Fruit fly (Drosophila melanogaster) whole organism, embryonic: ENCODE data around the gene CG13896.

Source experiments
- Antp ChIP-seq: fragments of 200-800 bp; sonication (Bioruptor generic); optimal IDR thresholded peaks from 3 replicates; lab custom pipeline; 2016; ENCODE audit warnings: missing biosample characterization, missing genetic modification characterization
- Bgb ChIP-seq: fragments of 200-800 bp; sonication (Bioruptor generic); IDR thresholded peaks from 2 replicates; pipeline ENCODE4 v1.3.6; 2022; ENCODE audit warnings: missing biosample characterization, missing genetic modification characterization; ENCODE audit not compliant: partially characterized antibody
- BtbVII ChIP-seq: fragments of 200-800 bp; sonication (Bioruptor generic); optimal IDR thresholded peaks from 3 replicates; lab custom pipeline; 2017; ENCODE audit warnings: missing biosample characterization, mild to moderate bottlenecking, missing genetic modification characterization
- CG11504 ChIP-seq: fragments of 200-800 bp; sonication (Bioruptor generic); optimal IDR thresholded peaks from 3 replicates; lab custom pipeline; 2019; ENCODE audit warnings: missing biosample characterization, mild to moderate bottlenecking, missing genetic modification characterization, moderate library complexity
- CG15514 ChIP-seq: fragments of 200-800 bp; sonication (Bioruptor generic); optimal IDR thresholded peaks from 3 replicates; lab custom pipeline; 2017; ENCODE audit warnings: missing biosample characterization, missing genetic modification characterization, mild to moderate bottlenecking, moderate library complexity, missing genetic modification reagents
- CG17328 ChIP-seq: fragments of 200-800 bp; sonication (Bioruptor generic); IDR thresholded peaks from 2 replicates; pipeline ENCODE4 v1.3.6; 2022; ENCODE audit warnings: missing biosample characterization, missing genetic modification characterization
- CG17612 ChIP-seq: fragments of 200-800 bp; sonication (Bioruptor generic); IDR thresholded peaks from 2 replicates; pipeline ENCODE4 v1.3.6; 2022; ENCODE audit warnings: missing biosample characterization, missing genetic modification characterization
- CG34224 ChIP-seq: fragments of 200-800 bp; sonication (Bioruptor generic); IDR thresholded peaks from 3 replicates; pipeline ENCODE4 v1.3.6; 2022; ENCODE audit warnings: missing biosample characterization, missing genetic modification characterization; ENCODE audit not compliant: partially characterized antibody
- CG4707 ChIP-seq: fragments of 200-800 bp; sonication (Bioruptor generic); optimal IDR thresholded peaks from 2 replicates; lab custom pipeline; 2018; ENCODE audit warnings: missing biosample characterization, mild to moderate bottlenecking, missing genetic modification characterization, moderate library complexity
- CG4820 ChIP-seq: fragments of 200-800 bp; sonication (Bioruptor generic); optimal IDR thresholded peaks from 3 replicates; lab custom pipeline; 2016; ENCODE audit warnings: missing biosample characterization, missing genetic modification characterization
- CG6689 ChIP-seq: fragments of 200-800 bp; sonication (Bioruptor generic); IDR thresholded peaks from 2 replicates; pipeline ENCODE4 v1.3.6; 2022; ENCODE audit warnings: missing biosample characterization, missing genetic modification characterization
- CG8290 ChIP-seq, 3 experiments: fragments of 200-800 bp; sonication (Bioruptor generic); optimal IDR thresholded peaks; 2 replicates each; lab custom pipeline; 2016 to 2019; ENCODE audit warnings: missing biosample characterization in 3 of 3, missing genetic modification characterization in 3 of 3, mild to moderate bottlenecking in 2 of 3, moderate library complexity in 1 of 3
- CG8478 ChIP-seq: fragments of >200 bp; optimal IDR thresholded peaks from 2 replicates; lab custom pipeline; 2018
- CG8765 ChIP-seq: fragments of 200-800 bp; sonication (Bioruptor generic); IDR thresholded peaks from 2 replicates; pipeline ENCODE4 v1.3.6; 2022; ENCODE audit warnings: missing biosample characterization, missing genetic modification characterization
- CG9609 ChIP-seq: fragments of 200-800 bp; sonication (Bioruptor generic); optimal IDR thresholded peaks from 3 replicates; lab custom pipeline; 2016; ENCODE audit warnings: missing biosample characterization, missing genetic modification characterization
- CHES-1-like ChIP-seq: fragments of 200-800 bp; sonication (Bioruptor generic); optimal IDR thresholded peaks from 2 replicates; lab custom pipeline; 2016; ENCODE audit warnings: missing biosample characterization, missing genetic modification characterization
- Chrac-16 ChIP-seq: fragments of 200-800 bp; sonication (Bioruptor generic); optimal IDR thresholded peaks from 3 replicates; lab custom pipeline; 2016; ENCODE audit warnings: missing biosample characterization, missing genetic modification characterization
- CoRest ChIP-seq: fragments of 200-800 bp; sonication (Bioruptor generic); optimal IDR thresholded peaks from 3 replicates; lab custom pipeline; 2018; ENCODE audit warnings: missing biosample characterization, mild to moderate bottlenecking, missing genetic modification characterization, moderate library complexity
- Dip3 ChIP-seq: fragments of 200-800 bp; sonication (Bioruptor generic); optimal IDR thresholded peaks from 3 replicates; lab custom pipeline; 2016; ENCODE audit warnings: missing biosample characterization, missing genetic modification characterization
- Doc2 ChIP-seq: fragments of 200-800 bp; sonication (Bioruptor generic); IDR thresholded peaks from 2 replicates; pipeline ENCODE4 v1.3.6; 2022; ENCODE audit warnings: missing biosample characterization, missing genetic modification characterization
- Drgx ChIP-seq: fragments of 200-800 bp; sonication (Bioruptor generic); IDR thresholded peaks from 2 replicates; pipeline ENCODE4 v1.3.6; 2022; ENCODE audit warnings: missing biosample characterization, missing genetic modification characterization
- Eip74EF ChIP-seq, 2 experiments: fragments of 200-800 bp in 1 of 2; fragments of >200 bp in 1 of 2; sonication (Bioruptor generic) in 1 of 2; optimal IDR thresholded peaks; 2 replicates each; lab custom pipeline; 2017 to 2019; ENCODE audit warnings: missing biosample characterization in 2 of 2, missing genetic modification characterization in 2 of 2, mild to moderate bottlenecking in 1 of 2, moderate library complexity in 1 of 2
- Hr51 ChIP-seq, 2 experiments: fragments of 200-800 bp; sonication (Bioruptor generic); optimal IDR thresholded peaks; 2 replicates in 1 of 2; 3 replicates in 1 of 2; lab custom pipeline; 2016 to 2018; ENCODE audit warnings: missing biosample characterization in 2 of 2, missing genetic modification characterization in 2 of 2, mild to moderate bottlenecking in 1 of 2, moderate library complexity in 1 of 2
- Lhr ChIP-seq: fragments of 200-800 bp; sonication (Bioruptor generic); optimal IDR thresholded peaks from 3 replicates; lab custom pipeline; 2017; ENCODE audit warnings: mild to moderate bottlenecking, missing biosample characterization, missing genetic modification reagents, missing genetic modification characterization
- Lim3 ChIP-seq: fragments of 200-800 bp; sonication (Bioruptor generic); IDR thresholded peaks from 2 replicates; pipeline ENCODE4 v1.3.6; 2022; ENCODE audit warnings: missing biosample characterization, missing genetic modification characterization
- Pdp1 ChIP-seq, 2 experiments: fragments of 200-800 bp; sonication (Bioruptor generic); optimal IDR thresholded peaks; 3 replicates each; lab custom pipeline; 2016; ENCODE audit warnings: missing biosample characterization in 2 of 2, missing genetic modification characterization in 2 of 2, mild to moderate bottlenecking in 1 of 2, moderate library complexity in 1 of 2
- Poxn ChIP-seq: fragments of 200-800 bp; sonication (Bioruptor generic); IDR thresholded peaks from 2 replicates; pipeline ENCODE4 v1.3.6; 2022; ENCODE audit warnings: missing biosample characterization, missing genetic modification characterization
- Spps ChIP-seq: fragments of 200-800 bp; sonication (Bioruptor generic); optimal IDR thresholded peaks from 2 replicates; lab custom pipeline; 2018; ENCODE audit warnings: missing biosample characterization, mild to moderate bottlenecking, missing genetic modification characterization
- Ssrp ChIP-seq: fragments of 200-800 bp; sonication (Bioruptor generic); optimal IDR thresholded peaks from 2 replicates; lab custom pipeline; 2018; ENCODE audit warnings: missing biosample characterization, mild to moderate bottlenecking, missing genetic modification characterization, moderate library complexity
- Vsx1 ChIP-seq: fragments of 200-800 bp; sonication (Bioruptor generic); optimal IDR thresholded peaks from 2 replicates; lab custom pipeline; 2017; ENCODE audit warnings: missing biosample characterization, mild to moderate bottlenecking, missing genetic modification characterization, missing genetic modification reagents
- ac ChIP-seq: fragments of 200-800 bp; sonication (Bioruptor generic); optimal IDR thresholded peaks from 3 replicates; lab custom pipeline; 2017; ENCODE audit warnings: missing biosample characterization, mild to moderate bottlenecking, missing genetic modification characterization
- ato ChIP-seq: fragments of 200-800 bp; sonication (Bioruptor generic); IDR thresholded peaks from 2 replicates; pipeline ENCODE4 v1.3.6; 2022; ENCODE audit warnings: missing biosample characterization, missing genetic modification characterization; ENCODE audit not compliant: partially characterized antibody
- bsh ChIP-seq, 2 experiments: fragments of 200-800 bp; sonication (Bioruptor generic); optimal IDR thresholded peaks; 2 replicates each; lab custom pipeline; 2017 to 2018; ENCODE audit warnings: mild to moderate bottlenecking in 2 of 2, missing biosample characterization in 2 of 2, missing genetic modification characterization in 2 of 2, moderate library complexity in 1 of 2
- btn ChIP-seq: fragments of 200-800 bp; sonication (Bioruptor generic); optimal IDR thresholded peaks from 2 replicates; lab custom pipeline; 2016; ENCODE audit warnings: missing biosample characterization, missing genetic modification characterization
- chn ChIP-seq: fragments of 200-800 bp; sonication (Bioruptor generic); optimal IDR thresholded peaks from 2 replicates; lab custom pipeline; 2016; ENCODE audit warnings: missing biosample characterization, missing genetic modification characterization
- ci ChIP-seq: fragments of 200-800 bp; sonication (Bioruptor generic); IDR thresholded peaks from 3 replicates; pipeline ENCODE4 v1.3.6; 2022; ENCODE audit warnings: missing biosample characterization, missing genetic modification characterization
- corto ChIP-seq: fragments of 200-800 bp; sonication (Bioruptor generic); optimal IDR thresholded peaks from 2 replicates; lab custom pipeline; 2016; ENCODE audit warnings: missing biosample characterization, mild to moderate bottlenecking, missing genetic modification characterization, moderate library complexity
- dan ChIP-seq: fragments of 200-800 bp; sonication (Bioruptor generic); IDR thresholded peaks from 2 replicates; pipeline ENCODE4 v1.3.6; 2022; ENCODE audit warnings: missing biosample characterization, missing genetic modification characterization
- dmrt99B ChIP-seq: fragments of 200-800 bp; sonication (Bioruptor generic); optimal IDR thresholded peaks from 2 replicates; lab custom pipeline; 2018; ENCODE audit warnings: missing biosample characterization, mild to moderate bottlenecking, missing genetic modification characterization, moderate library complexity
- fd102C ChIP-seq: fragments of 200-800 bp; sonication (Bioruptor generic); optimal IDR thresholded peaks from 2 replicates; lab custom pipeline; 2018; ENCODE audit warnings: missing biosample characterization, mild to moderate bottlenecking, missing genetic modification characterization, moderate library complexity
- knrl ChIP-seq: fragments of 200-800 bp; sonication (Bioruptor generic); IDR thresholded peaks from 3 replicates; pipeline ENCODE4 v1.3.6; 2022; ENCODE audit warnings: missing biosample characterization, missing genetic modification characterization; ENCODE audit not compliant: partially characterized antibody
- lbe ChIP-seq: fragments of 200-800 bp; sonication (Bioruptor generic); optimal IDR thresholded peaks from 2 replicates; lab custom pipeline; 2016; ENCODE audit warnings: missing biosample characterization, mild to moderate bottlenecking, missing genetic modification characterization
- nerfin-2 ChIP-seq: fragments of 200-800 bp; sonication (Bioruptor generic); IDR thresholded peaks from 2 replicates; pipeline ENCODE4 v1.3.6; 2022; ENCODE audit warnings: missing biosample characterization, missing genetic modification characterization; ENCODE audit not compliant: partially characterized antibody
- peb ChIP-seq: fragments of 200-800 bp; sonication (Bioruptor generic); IDR thresholded peaks from 2 replicates; pipeline ENCODE4 v1.3.6; 2022; ENCODE audit warnings: missing biosample characterization, missing genetic modification characterization
- phol ChIP-seq: fragments of 200-800 bp; sonication (Bioruptor generic); optimal IDR thresholded peaks from 3 replicates; lab custom pipeline; 2018; ENCODE audit warnings: missing biosample characterization, mild to moderate bottlenecking, missing genetic modification characterization, moderate library complexity
- ranshi ChIP-seq: fragments of 200-800 bp; sonication (Bioruptor generic); IDR thresholded peaks from 2 replicates; pipeline ENCODE4 v1.3.6; 2022; ENCODE audit warnings: missing biosample characterization, missing genetic modification characterization
- sna ChIP-seq: fragments of 200-800 bp; sonication (Bioruptor generic); IDR thresholded peaks from 2 replicates; pipeline ENCODE4 v1.3.6; 2022; ENCODE audit warnings: missing biosample characterization, missing genetic modification characterization; ENCODE audit not compliant: partially characterized antibody

CG13896 gene

dm6 chr3L:760201-760600 is 48.6 kb upstream of the CG13896 start (continued):
- TF ChIP-seq btn (no peak), CG15514 (no peak), phol (peak; percentile 56), Vsx1 (GFP tag; lab: Kevin White, UChicago) (no peak), CG17612 (no peak), Lim3 (GFP tag; lab: Robert Waterston, UW) (no peak), bsh (GFP tag; optimal IDR thresholded peaks at IDR 0.05; lab: Kevin White, UChicago) (peak; percentile 21 to 62), ato (GFP tag; lab: Robert Waterston, UW) (no peak), Chrac-16 (GFP tag; lab: Kevin White, UChicago) (no peak), fd102C (GFP tag; lab: Kevin White, UChicago) (peak; percentile 89), ci (GFP tag; lab: Robert Waterston, UW) (no peak), dan (GFP tag; lab: Robert Waterston, UW) (peak; percentile 48; the same call in 1 of the 2 replicates), Lhr (GFP tag; lab: Kevin White, UChicago) (no peak), CG17328 (GFP tag; lab: Robert Waterston, UW) (0 out of 2 replicates have a peak, but pooled peaks have one; percentile 25), Ssrp (tag; lab: Kevin White, UChicago) (no peak), CG6689 (GFP tag; lab: Robert Waterston, UW) (peak; percentile 39), nerfin-2 (GFP tag; lab: Robert Waterston, UW) (no peak), Antp (GFP tag; lab: Kevin White, UChicago) (peak; percentile 24), peb (GFP tag; lab: Robert Waterston, UW) (no peak), Spps (tag; lab: Kevin White, UChicago) (no peak), Bgb (GFP tag; lab: Robert Waterston, UW) (no peak)

- TF ChIP-seq Ssrp (tag; lab: Kevin White, UChicago), result no peak
- peak; percentile 44 for TF ChIP-seq lbe (GFP tag; lab: Kevin White, UChicago)
- TF ChIP-seq CG34224 (GFP tag; lab: Robert Waterston, UW), result no peak
- TF ChIP-seq corto (GFP tag; lab: Kevin White, UChicago), result peak; percentile 19
- no peak for TF ChIP-seq ato (GFP tag; lab: Robert Waterston, UW)
- TF ChIP-seq CoRest (tag; lab: Kevin White, UChicago), result no peak
- TF ChIP-seq CG4707 (GFP tag; lab: Kevin White, UChicago), result no peak
- TF ChIP-seq knrl, result no peak
- TF ChIP-seq Dip3, result no peak
- 0 out of 2 replicates have a peak, but pooled peaks have one; percentile 28 for TF ChIP-seq Drgx (GFP tag; lab: Robert Waterston, UW)
- TF ChIP-seq ac (GFP tag; lab: Kevin White, UChicago), result no peak
- TF ChIP-seq, all 482 proteins: peak for 3
These were observed 46.9 kb upstream of the CG13896 start for dm6 chr3L:758516-758915.

- TF ChIP-seq Poxn (GFP tag; lab: Robert Waterston, UW), result no peak
- no peak for TF ChIP-seq Doc2 (GFP tag; lab: Robert Waterston, UW)
- no peak for TF ChIP-seq CG8478
- TF ChIP-seq BtbVII (GFP tag; lab: Kevin White, UChicago), result no peak
- TF ChIP-seq dmrt99B (tag; lab: Kevin White, UChicago), result peak; percentile 63
- peak; percentile 34 for TF ChIP-seq CG11504 (tag; lab: Kevin White, UChicago)
- no peak for TF ChIP-seq CHES-1-like (GFP tag; lab: Kevin White, UChicago)
- no peak for TF ChIP-seq chn (GFP tag; lab: Kevin White, UChicago)
- TF ChIP-seq Hr51 (GFP tag; optimal IDR thresholded peaks at IDR 0.05; lab: Kevin White, UChicago), result peak in 1 of 2 experiments; percentile 31
- no peak for TF ChIP-seq CG8765
- no peak for TF ChIP-seq Pdp1 (GFP tag; optimal IDR thresholded peaks at IDR 0.05; lab: Kevin White, UChicago)
- TF ChIP-seq CG9609 (GFP tag; lab: Kevin White, UChicago), result no peak
- TF ChIP-seq ranshi (GFP tag; lab: Robert Waterston, UW), result no peak
- TF ChIP-seq CG4820 (GFP tag; lab: Kevin White, UChicago), result no peak
- no peak for TF ChIP-seq CG8290 (GFP tag; optimal IDR thresholded peaks at IDR 0.05; lab: Kevin White, UChicago)
- peak in 1 of 2 experiments; percentile 9 for TF ChIP-seq CG8290 (tag; optimal IDR thresholded peaks at IDR 0.05; lab: Kevin White, UChicago)
- no peak for TF ChIP-seq sna (GFP tag; lab: Robert Waterston, UW)
- peak in 1 of 2 experiments; percentile 2 for TF ChIP-seq Eip74EF (GFP tag; optimal IDR thresholded peaks at IDR 0.05; lab: Kevin White, UChicago)
These were observed 44.7 kb upstream of the CG13896 start for dm6 chr3L:756372-756771.
